Worm (Caenorhabditis elegans) whole organism, late embryonic: ENCODE measurements around the gene Y38H6C.18.

Source experiments
- C38D4.7 ChIP-seq: fragments of 200-800 bp; sonication (Bioruptor generic); optimal IDR thresholded peaks from 2 replicates; lab custom pipeline; 2018; ENCODE audit warnings: mild to moderate bottlenecking, missing genetic modification characterization, moderate library complexity, missing compliant biosample characterization
- dve-1 ChIP-seq: sonication (generic microtip); optimal IDR thresholded peaks from 2 replicates; lab custom pipeline; 2017; ENCODE audit warnings: antibody characterized with exemption, mild to moderate bottlenecking, missing genetic modification characterization, missing compliant biosample characterization
- ets-4 ChIP-seq: sonication (generic microtip); optimal IDR thresholded peaks from 2 replicates; lab custom pipeline; 2016; ENCODE audit warnings: missing genetic modification characterization, missing compliant biosample characterization
- eyg-1 ChIP-seq: sonication (generic microtip); optimal IDR thresholded peaks from 2 replicates; lab custom pipeline; 2016; ENCODE audit warnings: missing genotype, missing genetic modification characterization, missing compliant biosample characterization
- fkh-6 ChIP-seq: sonication (generic microtip); optimal IDR thresholded peaks from 2 replicates; lab custom pipeline; 2016; ENCODE audit warnings: missing genetic modification characterization, missing compliant biosample characterization
- madf-2 ChIP-seq: sonication (generic microtip); optimal IDR thresholded peaks from 2 replicates; lab custom pipeline; 2017; ENCODE audit warnings: missing genetic modification characterization, missing compliant biosample characterization
- pax-1 ChIP-seq: fragments of 150-350 bp; optimal IDR thresholded peaks from 2 replicates; lab custom pipeline; 2014; ENCODE audit warnings: missing biosample characterization, missing genetic modification characterization
- pha-2 ChIP-seq: sonication (generic microtip); optimal IDR thresholded peaks from 2 replicates; lab custom pipeline; 2017; ENCODE audit warnings: mild to moderate bottlenecking, missing genetic modification characterization, missing compliant biosample characterization
- ref-2 ChIP-seq: sonication (generic microtip); optimal IDR thresholded peaks from 2 replicates; lab custom pipeline; 2016; ENCODE audit warnings: missing genetic modification characterization, missing compliant biosample characterization
- tbx-2 ChIP-seq: sonication (generic microtip); optimal IDR thresholded peaks from 2 replicates; lab custom pipeline; 2016; ENCODE audit warnings: missing genetic modification characterization, missing compliant biosample characterization
- unc-3 ChIP-seq, 2 experiments: fragments of 200-800 bp in 1 of 2; sonication (Bioruptor generic) in 1 of 2; sonication (generic microtip) in 1 of 2; conservative IDR thresholded peaks in 1 of 2; optimal IDR thresholded peaks in 1 of 2; 2 replicates each; pipeline versions ENCODE4 v1.3.6 to Lab custom; 2016 to 2022; ENCODE audit warnings: missing compliant biosample characterization in 2 of 2, missing genetic modification characterization in 2 of 2, missing genetic modification reagents in 1 of 2
- unc-86 ChIP-seq: sonication (generic microtip); optimal IDR thresholded peaks from 2 replicates; lab custom pipeline; 2016; ENCODE audit warnings: missing genetic modification characterization, missing compliant biosample characterization
- zip-5 ChIP-seq: sonication (generic microtip); optimal IDR thresholded peaks from 2 replicates; lab custom pipeline; 2016; ENCODE audit warnings: missing genetic modification characterization, missing compliant biosample characterization

ce11 chrV:20595653-20596052, 48.7 kb upstream of the Y38H6C.18 start, which contains the start of gene F26F2.11:
- no peak for TF ChIP-seq pax-1 (tag; lab: Kevin White, UChicago)
- no peak for TF ChIP-seq C38D4.7 (GFP tag; lab: Kevin White, UChicago)
- no peak for TF ChIP-seq unc-3 (GFP tag; conservative IDR thresholded peaks at IDR 0.05; lab: Robert Waterston, UW)
- no peak for TF ChIP-seq unc-3 (tag; optimal IDR thresholded peaks at IDR 0.05; lab: Kevin White, UChicago)
- no peak for TF ChIP-seq tbx-2 (tag; lab: Kevin White, UChicago)
- TF ChIP-seq unc-86: no peak
- no peak for TF ChIP-seq eyg-1 (tag; lab: Kevin White, UChicago)
- no peak for TF ChIP-seq pha-2
- no peak for TF ChIP-seq fkh-6 (tag; lab: Kevin White, UChicago)
- no peak for TF ChIP-seq ets-4
- TF ChIP-seq ref-2 (tag; lab: Kevin White, UChicago): no peak
- no peak for TF ChIP-seq dve-1 (tag; lab: Kevin White, UChicago)
- TF ChIP-seq zip-5 (tag; lab: Kevin White, UChicago): no peak
- no peak for TF ChIP-seq madf-2 (tag; lab: Kevin White, UChicago)
